Fruit fly (Drosophila melanogaster): ENCODE measurements around the gene Tgt.
A peak's percentile ranks its signal among the peaks of the same experiment; 100 is the strongest.

Tgt gene

DNA sequence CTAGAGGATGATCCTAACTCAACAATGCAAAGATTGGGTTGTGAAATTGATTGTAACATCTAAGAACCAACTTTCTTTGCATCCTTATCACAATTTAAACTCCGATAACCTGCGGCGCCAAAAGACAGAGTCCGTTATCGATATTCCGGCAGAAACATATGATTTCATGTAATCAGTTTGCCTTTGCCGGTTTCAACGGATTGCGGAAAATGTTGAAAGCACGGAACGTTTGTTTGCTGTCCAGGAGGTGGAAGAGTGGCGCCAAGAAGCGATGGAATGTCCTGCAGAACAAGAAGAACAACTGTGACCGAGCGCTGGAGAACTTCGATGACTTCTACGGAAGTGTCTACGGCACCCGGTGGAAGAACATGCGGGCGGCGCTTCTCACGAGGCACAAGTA lies 36.2 kb upstream of the Tgt start:
- no peak for TF ChIP-seq CG8159 (tag; optimal IDR thresholded peaks at IDR 0.05)
- no peak for TF ChIP-seq Pif1B (GFP tag; optimal IDR thresholded peaks at IDR 0.05)
- no peak for TF ChIP-seq D1 (tag; optimal IDR thresholded peaks at IDR 0.05)
- TF ChIP-seq Snoo (tag; optimal IDR thresholded peaks at IDR 0.05) = no peak
- TF ChIP-seq fd96Ca (GFP tag; IDR thresholded peaks at IDR 0.05) = no peak
- TF ChIP-seq CG15710 (tag; optimal IDR thresholded peaks at IDR 0.05) = no peak
- TF ChIP-seq CG10348 (GFP tag; IDR thresholded peaks at IDR 0.05) = no peak
- no peak for TF ChIP-seq CG12605 (GFP tag; IDR thresholded peaks at IDR 0.05)
- TF ChIP-seq CG32121 (GFP tag; IDR thresholded peaks at IDR 0.05) = no peak
- TF ChIP-seq CG14655 (GFP tag; optimal IDR thresholded peaks at IDR 0.05) = no peak

DNA sequence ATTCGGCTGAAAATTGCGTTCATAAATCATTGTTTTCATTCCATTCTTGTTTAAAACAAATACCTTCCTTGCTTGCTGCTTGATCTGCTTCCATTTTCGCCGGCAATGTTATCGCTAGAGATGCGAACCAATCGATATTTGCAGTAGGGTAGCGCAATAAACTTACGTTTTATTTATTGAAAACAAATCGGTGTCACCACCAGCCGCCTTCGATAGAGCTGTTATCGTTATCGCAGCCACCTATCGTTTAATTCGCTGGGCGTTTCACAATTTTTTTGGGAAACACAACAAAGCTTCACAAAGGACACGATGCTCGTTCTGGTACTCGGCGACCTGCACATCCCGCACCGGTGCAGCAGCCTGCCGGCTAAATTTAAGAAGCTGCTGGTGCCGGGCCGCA lies 33.3 kb upstream of the Tgt start, which contains the start of the genes Tfb4 and Vps29:
Gene Tfb4, minus strand, starts transcription at position 124 of the 400 bp plus-strand sequence.
Gene Vps29, plus strand, starts transcription at position 213 of the 400 bp plus-strand sequence.
- TF ChIP-seq CG15710 (tag; optimal IDR thresholded peaks at IDR 0.05) (peak; percentile 0), CG32121 (GFP tag; IDR thresholded peaks at IDR 0.05) (peak; percentile 30; the same call in 1 of the 2 replicates), CG14655 (GFP tag; optimal IDR thresholded peaks at IDR 0.05) (no peak), fd96Ca (GFP tag; IDR thresholded peaks at IDR 0.05) (peak; percentile 47; the same call in 1 of the 3 replicates), D1 (tag; optimal IDR thresholded peaks at IDR 0.05) (no peak), CG4496 (GFP tag; IDR thresholded peaks at IDR 0.05) (peak; percentile 69), CG34367 (tag; optimal IDR thresholded peaks at IDR 0.05) (no peak), CG9948 (tag; optimal IDR thresholded peaks at IDR 0.05) (no peak), Pif1B (GFP tag; optimal IDR thresholded peaks at IDR 0.05) (no peak), Ets98B (GFP tag; IDR thresholded peaks at IDR 0.05) (peak; percentile 51)

DNA sequence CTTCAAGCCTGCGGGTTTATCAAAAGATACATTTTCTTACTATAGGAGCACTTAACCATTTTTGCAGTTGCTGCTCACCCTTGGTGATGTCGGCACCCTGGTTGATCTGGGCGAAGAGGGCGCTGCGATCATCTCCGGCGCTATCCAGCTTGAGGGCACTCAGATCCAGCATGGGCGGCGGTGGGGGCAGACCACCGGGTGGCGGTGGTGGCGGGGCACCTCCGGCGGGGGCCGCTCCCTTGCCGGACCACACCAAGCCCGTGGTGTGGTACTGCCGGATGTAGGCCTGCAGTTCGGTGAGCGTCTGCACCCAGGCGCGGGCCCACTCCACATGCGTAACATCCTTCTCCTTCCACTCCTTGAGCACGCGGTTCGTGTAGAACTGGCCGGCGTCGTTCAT lies 31.2 kb upstream of the Tgt start:
- TF ChIP-seq CG13204 (GFP tag; optimal IDR thresholded peaks at IDR 0.05) = no peak
- TF ChIP-seq Snoo (tag; optimal IDR thresholded peaks at IDR 0.05) = no peak
- TF ChIP-seq Ets98B (GFP tag; IDR thresholded peaks at IDR 0.05) = no peak
- TF ChIP-seq CG8159 (tag; optimal IDR thresholded peaks at IDR 0.05) = no peak
- TF ChIP-seq CG12605 (GFP tag; IDR thresholded peaks at IDR 0.05) = no peak
- no peak for TF ChIP-seq CG4496 (GFP tag; IDR thresholded peaks at IDR 0.05)

DNA sequence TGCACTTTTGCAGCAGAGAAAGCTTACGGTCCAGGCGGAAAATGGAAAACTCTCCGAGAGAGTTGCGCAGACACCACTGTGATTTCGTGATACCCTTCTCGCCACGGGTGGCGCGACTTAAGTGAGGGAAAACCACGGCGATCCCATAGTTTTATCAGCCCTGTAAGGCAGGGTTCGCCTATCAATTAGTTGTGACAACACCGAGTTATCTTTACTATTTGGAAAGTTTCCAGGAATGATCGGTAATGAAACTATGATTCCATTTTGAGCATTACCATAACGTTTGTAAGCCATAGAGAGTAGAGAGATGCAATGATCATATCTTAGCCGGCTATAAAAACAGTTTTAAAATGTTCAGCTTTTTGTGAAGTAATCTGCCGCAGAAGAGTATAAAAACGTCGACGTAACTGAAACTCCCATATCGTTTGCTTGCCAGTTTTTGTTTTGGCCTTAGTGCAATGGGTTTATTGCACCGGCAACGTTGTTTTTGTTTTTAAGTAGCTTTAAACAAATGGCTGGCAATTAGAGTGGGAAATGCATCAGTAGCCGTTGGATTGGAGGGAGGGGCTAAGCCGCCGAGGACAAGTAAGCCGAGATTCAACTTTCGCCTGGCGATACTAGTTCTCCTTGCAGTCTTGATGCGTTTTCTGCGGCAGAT lies 27.1 kb upstream of the Tgt start:
- no peak for TF ChIP-seq CG32121 (GFP tag; IDR thresholded peaks at IDR 0.05)
- TF ChIP-seq EcR (GFP tag; optimal IDR thresholded peaks at IDR 0.05) = no peak
- no peak for TF ChIP-seq CG15710 (tag; optimal IDR thresholded peaks at IDR 0.05)
- TF ChIP-seq CG4496 (GFP tag; IDR thresholded peaks at IDR 0.05) = no peak
- no peak for TF ChIP-seq CG12605 (GFP tag; IDR thresholded peaks at IDR 0.05)
- TF ChIP-seq CG8301 (tag; optimal IDR thresholded peaks at IDR 0.05) = no peak
- TF ChIP-seq D1 (tag; optimal IDR thresholded peaks at IDR 0.05) = no peak
- TF ChIP-seq Snoo (tag; optimal IDR thresholded peaks at IDR 0.05) = no peak
- TF ChIP-seq rn (GFP tag; IDR thresholded peaks at IDR 0.05) = no peak
- TF ChIP-seq Ets98B (GFP tag; IDR thresholded peaks at IDR 0.05) = no peak
- no peak for TF ChIP-seq gl (tag; optimal IDR thresholded peaks at IDR 0.05)
- no peak for TF ChIP-seq CG9948 (tag; optimal IDR thresholded peaks at IDR 0.05)
- no peak for TF ChIP-seq Pif1A (GFP tag; optimal IDR thresholded peaks at IDR 0.05)
- TF ChIP-seq CG13204 (GFP tag; optimal IDR thresholded peaks at IDR 0.05) = no peak
- TF ChIP-seq CG8159 (tag; optimal IDR thresholded peaks at IDR 0.05) = no peak
- TF ChIP-seq CG10348 (GFP tag; IDR thresholded peaks at IDR 0.05) = no peak
- no peak for TF ChIP-seq fd96Ca (GFP tag; IDR thresholded peaks at IDR 0.05)
- TF ChIP-seq CG17806 (tag; optimal IDR thresholded peaks at IDR 0.05) = no peak
- TF ChIP-seq CG14655 (GFP tag; optimal IDR thresholded peaks at IDR 0.05) = no peak

DNA sequence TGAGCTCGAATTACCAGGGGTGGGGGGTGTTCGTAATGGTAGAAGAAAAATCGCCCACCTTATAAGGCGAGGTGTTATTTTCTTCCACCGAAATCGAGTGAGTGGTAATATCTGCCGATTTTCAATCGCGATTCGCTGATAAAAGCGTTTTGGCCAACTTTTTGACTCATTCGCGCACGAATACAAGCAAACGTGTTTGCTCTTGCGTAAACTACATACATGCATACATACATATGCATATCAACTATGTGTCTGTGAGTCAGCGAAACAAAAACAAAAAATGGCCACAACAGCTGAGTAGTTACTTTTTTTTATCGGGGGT lies 26.5 kb upstream of the Tgt start:
- TF ChIP-seq gl (tag; optimal IDR thresholded peaks at IDR 0.05) = no peak
- TF ChIP-seq CG32121 (GFP tag; IDR thresholded peaks at IDR 0.05) = no peak
- TF ChIP-seq CG15710 (tag; optimal IDR thresholded peaks at IDR 0.05) = peak; percentile 5

DNA sequence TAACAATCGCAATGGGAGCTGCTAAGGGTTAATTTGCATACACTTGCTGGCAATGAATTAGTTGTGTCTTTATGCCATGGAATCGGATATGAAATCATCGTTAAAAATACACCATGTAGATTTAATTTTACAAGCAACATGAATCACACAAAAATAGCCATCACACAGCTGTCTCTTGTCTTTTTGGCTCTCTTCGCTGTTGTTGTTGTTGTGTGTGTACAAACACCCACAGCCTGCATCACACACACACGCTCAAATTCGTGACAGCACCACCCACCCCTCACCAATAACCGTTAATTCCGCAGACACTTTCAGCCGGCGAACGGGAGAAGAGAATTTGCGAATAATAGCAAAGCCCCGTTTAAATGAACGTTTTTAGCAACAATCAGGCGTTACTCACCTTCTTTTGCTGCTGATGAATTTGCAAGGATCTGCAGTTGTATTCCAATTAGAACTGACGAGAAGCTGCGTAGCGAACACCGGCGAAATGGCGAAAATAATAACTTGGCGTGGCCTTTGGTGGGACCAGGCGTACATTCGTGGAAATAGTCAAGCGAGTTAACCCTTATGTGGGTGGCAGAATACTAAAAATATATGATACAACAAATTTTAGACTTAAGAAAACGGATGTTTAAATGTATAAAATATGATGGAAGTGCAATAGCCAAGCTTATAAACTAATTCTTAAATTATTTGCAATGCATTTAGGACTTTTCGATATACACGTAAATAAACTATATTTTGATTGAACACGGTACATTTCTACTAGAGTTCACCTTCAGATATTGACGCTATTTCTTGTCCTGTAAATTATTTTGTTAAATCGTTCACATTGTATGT lies 26.0 kb upstream of the Tgt start, which contains the start of gene capt:
Gene capt, minus strand, starts transcription at position 584 of the 840 bp plus-strand sequence.
- TF ChIP-seq CG17806 (tag; optimal IDR thresholded peaks at IDR 0.05) = peak; percentile 20
- TF ChIP-seq CG14655 (GFP tag; optimal IDR thresholded peaks at IDR 0.05) = no peak
- no peak for TF ChIP-seq CG12605 (GFP tag; IDR thresholded peaks at IDR 0.05)
- peak; percentile 23 for TF ChIP-seq CG9948 (tag; optimal IDR thresholded peaks at IDR 0.05)
- peak; percentile 48 for TF ChIP-seq CG15710 (tag; optimal IDR thresholded peaks at IDR 0.05)
- no peak for TF ChIP-seq Pif1A (GFP tag; optimal IDR thresholded peaks at IDR 0.05)
- no peak for TF ChIP-seq fd96Ca (GFP tag; IDR thresholded peaks at IDR 0.05)
- TF ChIP-seq CG4496 (GFP tag; IDR thresholded peaks at IDR 0.05) = no peak
- TF ChIP-seq Snoo (tag; optimal IDR thresholded peaks at IDR 0.05) = no peak
- TF ChIP-seq EcR (GFP tag; optimal IDR thresholded peaks at IDR 0.05) = peak; percentile 82
- no peak for TF ChIP-seq CG10348 (GFP tag; IDR thresholded peaks at IDR 0.05)
- TF ChIP-seq rn (GFP tag; IDR thresholded peaks at IDR 0.05) = no peak
- TF ChIP-seq D1 (tag; optimal IDR thresholded peaks at IDR 0.05) = no peak
- no peak for TF ChIP-seq gl (tag; optimal IDR thresholded peaks at IDR 0.05)
- peak; percentile 15 for TF ChIP-seq CG8301 (tag; optimal IDR thresholded peaks at IDR 0.05)
- peak; percentile 26; the same call in 1 of the 2 replicates for TF ChIP-seq CG32121 (GFP tag; IDR thresholded peaks at IDR 0.05)
- no peak for TF ChIP-seq CG34367 (tag; optimal IDR thresholded peaks at IDR 0.05)
- peak; percentile 7; the same call in 1 of the 2 replicates for TF ChIP-seq Ets98B (GFP tag; IDR thresholded peaks at IDR 0.05)
- TF ChIP-seq CG13204 (GFP tag; optimal IDR thresholded peaks at IDR 0.05) = no peak
- peak; percentile 53 for TF ChIP-seq CG8159 (tag; optimal IDR thresholded peaks at IDR 0.05)
- TF ChIP-seq Pif1B (GFP tag; optimal IDR thresholded peaks at IDR 0.05) = no peak

Data from whole organism, pupa.